Fruit fly (Drosophila melanogaster): ENCODE data around the gene sowah.

sowah gene

dm6 chr3L:12529431-12530007, 42.8 kb downstream of the sowah start (continued):
- peak; percentile 72 for TF ChIP-seq OdsH (GFP tag; optimal IDR thresholded peaks at IDR 0.05)
- TF ChIP-seq vri (GFP tag; optimal IDR thresholded peaks at IDR 0.05) = peak; percentile 71
- TF ChIP-seq CG7368 (GFP tag; optimal IDR thresholded peaks at IDR 0.05) = peak; percentile 48
- peak; percentile 65 for TF ChIP-seq Eip93F (GFP tag; optimal IDR thresholded peaks at IDR 0.05)
- no peak for TF ChIP-seq svp (GFP tag)
- peak; percentile 60 for TF ChIP-seq dsx (GFP tag; optimal IDR thresholded peaks at IDR 0.05; ENCODE audit: poor library complexity, severe bottlenecking)
- TF ChIP-seq CG6854 (GFP tag; optimal IDR thresholded peaks at IDR 0.05) = peak; percentile 9
- TF ChIP-seq salr (GFP tag; optimal IDR thresholded peaks at IDR 0.05) = peak in 1 of 2 experiments; percentile 63

- TF ChIP-seq CG6854 (GFP tag; optimal IDR thresholded peaks at IDR 0.05) = peak; percentile 37
- TF ChIP-seq lz (GFP tag; optimal IDR thresholded peaks at IDR 0.05) = peak; percentile 11
- TF ChIP-seq svp (GFP tag) = peak; percentile 67
- peak; percentile 15 for TF ChIP-seq CG11762 (GFP tag; optimal IDR thresholded peaks at IDR 0.05; ENCODE audit: insufficient read depth)
- no peak for TF ChIP-seq Sox15 (GFP tag; optimal IDR thresholded peaks at IDR 0.05)
- peak; percentile 58 for TF ChIP-seq cyc (GFP tag; optimal IDR thresholded peaks at IDR 0.05)
- TF ChIP-seq spab (GFP tag; optimal IDR thresholded peaks at IDR 0.05) = no peak
- TF ChIP-seq fd85E (GFP tag; optimal IDR thresholded peaks at IDR 0.05) = no peak
- peak; percentile 15 for TF ChIP-seq CG8632 (GFP tag; optimal IDR thresholded peaks at IDR 0.05)
- TF ChIP-seq CG9139 (GFP tag; optimal IDR thresholded peaks at IDR 0.05) = no peak
- TF ChIP-seq topi (GFP tag; optimal IDR thresholded peaks at IDR 0.05) = peak; percentile 49
- no peak for TF ChIP-seq CG6276 (GFP tag; optimal IDR thresholded peaks at IDR 0.05)
- no peak for TF ChIP-seq Gug (GFP tag; IDR thresholded peaks at IDR 0.05)
- TF ChIP-seq Ets21C (GFP tag; optimal IDR thresholded peaks at IDR 0.05) = no peak
- TF ChIP-seq Eip75B (GFP tag; optimal IDR thresholded peaks at IDR 0.05) = peak; percentile 16
- TF ChIP-seq CG8319 (GFP tag; optimal IDR thresholded peaks at IDR 0.05) = no peak
- TF ChIP-seq Met (GFP tag; optimal IDR thresholded peaks at IDR 0.05) = peak; percentile 74
- no peak for TF ChIP-seq Ets96B (tag; optimal IDR thresholded peaks at IDR 0.05)
- TF ChIP-seq Hr38 (GFP tag; optimal IDR thresholded peaks at IDR 0.05) = no peak
- TF ChIP-seq CG3919 (GFP tag; optimal IDR thresholded peaks at IDR 0.05) = peak; percentile 81
- TF ChIP-seq fkh (GFP tag; optimal IDR thresholded peaks at IDR 0.05) = peak; percentile 88
- TF ChIP-seq CG10631 (GFP tag; optimal IDR thresholded peaks at IDR 0.05) = no peak
- TF ChIP-seq CG1621 (tag; optimal IDR thresholded peaks at IDR 0.05) = peak; percentile 1
- no peak for TF ChIP-seq CG32006 (GFP tag; optimal IDR thresholded peaks at IDR 0.05)
- no peak for TF ChIP-seq Lpt (GFP tag; optimal IDR thresholded peaks at IDR 0.05)
- peak; percentile 89 for TF ChIP-seq achi (GFP tag; optimal IDR thresholded peaks at IDR 0.05)
- peak; percentile 6 for TF ChIP-seq CG7368 (GFP tag; optimal IDR thresholded peaks at IDR 0.05)
- peak; percentile 65 for TF ChIP-seq pdm3 (GFP tag; optimal IDR thresholded peaks at IDR 0.05)
- no peak for TF ChIP-seq CG6792 (GFP tag; optimal IDR thresholded peaks at IDR 0.05)
- no peak for TF ChIP-seq Blimp-1 (GFP tag; optimal IDR thresholded peaks at IDR 0.05)
- TF ChIP-seq Eip93F (GFP tag; optimal IDR thresholded peaks at IDR 0.05) = no peak
- TF ChIP-seq CG34406 (GFP tag; optimal IDR thresholded peaks at IDR 0.05) = peak; percentile 14
- no peak for TF ChIP-seq eg (GFP tag; IDR thresholded peaks at IDR 0.05)
- peak; percentile 59 for TF ChIP-seq Hr4 (GFP tag; optimal IDR thresholded peaks at IDR 0.05)
- no peak for TF ChIP-seq salr (GFP tag; optimal IDR thresholded peaks at IDR 0.05)
- TF ChIP-seq CG10669 (GFP tag; optimal IDR thresholded peaks at IDR 0.05) = no peak
- no peak for TF ChIP-seq CG11902 (GFP tag; optimal IDR thresholded peaks at IDR 0.05)
- TF ChIP-seq esn (GFP tag; optimal IDR thresholded peaks at IDR 0.05) = peak; percentile 71
- peak; percentile 100 for TF ChIP-seq dsx (GFP tag; optimal IDR thresholded peaks at IDR 0.05; ENCODE audit: poor library complexity, severe bottlenecking)
- no peak for TF ChIP-seq CG4318 (GFP tag; optimal IDR thresholded peaks at IDR 0.05)
- TF ChIP-seq CG16779 (tag; optimal IDR thresholded peaks at IDR 0.05) = no peak
- peak; percentile 18 for TF ChIP-seq Sox14 (GFP tag; optimal IDR thresholded peaks at IDR 0.05)
- no peak for TF ChIP-seq fd59A (GFP tag; optimal IDR thresholded peaks at IDR 0.05)
- peak; percentile 48 for TF ChIP-seq acj6 (GFP tag; optimal IDR thresholded peaks at IDR 0.05)
- TF ChIP-seq CG6163 (GFP tag; IDR thresholded peaks at IDR 0.05) = no peak
These were observed 45.8 kb downstream of the sowah start, which contains the start of gene eIF2beta for dm6 chr3L:12526433-12527113. TSS of gene eIF2beta (minus strand) at chr3L:12526731.

Data from whole organism, prepupa.